Fruit fly (Drosophila melanogaster) whole organism, embryonic: Measurements from ENCODE around the gene Mtch.

Source experiments
- Atf3 ChIP-seq: fragments of 200-800 bp; sonication (Bioruptor generic); optimal IDR thresholded peaks from 3 replicates; lab custom pipeline; 2016; ENCODE audit warnings: missing biosample characterization, missing genetic modification characterization
- B-H2 ChIP-seq: fragments of 200-800 bp; sonication (Bioruptor generic); optimal IDR thresholded peaks from 2 replicates; lab custom pipeline; 2018; ENCODE audit warnings: missing biosample characterization, mild to moderate bottlenecking, missing genetic modification characterization
- Bdp1 ChIP-seq: fragments of 200-800 bp; sonication (Bioruptor generic); optimal IDR thresholded peaks from 3 replicates; lab custom pipeline; 2016; ENCODE audit warnings: missing biosample characterization, missing genetic modification characterization
- Bgb ChIP-seq: fragments of 200-800 bp; sonication (Bioruptor generic); IDR thresholded peaks from 2 replicates; pipeline ENCODE4 v1.3.6; 2022; ENCODE audit warnings: missing biosample characterization, missing genetic modification characterization; ENCODE audit not compliant: partially characterized antibody
- CG11723 ChIP-seq: fragments of 200-800 bp; sonication (Bioruptor generic); optimal IDR thresholded peaks from 2 replicates; lab custom pipeline; 2017; ENCODE audit warnings: missing biosample characterization, mild to moderate bottlenecking, missing genetic modification characterization
- CG12236 ChIP-seq: fragments of 200-800 bp; sonication (Bioruptor generic); optimal IDR thresholded peaks from 2 replicates; lab custom pipeline; 2016; ENCODE audit warnings: missing biosample characterization, missing genetic modification characterization
- CG1233 ChIP-seq: fragments of 200-800 bp; sonication (Bioruptor generic); optimal IDR thresholded peaks from 4 replicates; lab custom pipeline; 2018; ENCODE audit warnings: missing biosample characterization, mild to moderate bottlenecking, missing genetic modification characterization
- CG12659 ChIP-seq: fragments of 200-800 bp; sonication (Bioruptor generic); optimal IDR thresholded peaks from 3 replicates; lab custom pipeline; 2017; ENCODE audit warnings: mild to moderate bottlenecking, missing biosample characterization, missing genetic modification reagents, missing genetic modification characterization
- CG14014 ChIP-seq: fragments of 200-800 bp; sonication (Bioruptor generic); IDR thresholded peaks from 2 replicates; pipeline ENCODE4 v1.3.6; 2022; ENCODE audit warnings: missing biosample characterization, missing genetic modification characterization
- CG16779 ChIP-seq: fragments of 200-800 bp; sonication (Bioruptor generic); IDR thresholded peaks from 2 replicates; pipeline ENCODE4 v1.3.6; 2022; ENCODE audit warnings: missing biosample characterization, missing genetic modification characterization
- CG2678 ChIP-seq: fragments of 200-800 bp; sonication (Bioruptor generic); optimal IDR thresholded peaks from 3 replicates; lab custom pipeline; 2019; ENCODE audit warnings: missing biosample characterization, mild to moderate bottlenecking, missing genetic modification characterization, moderate library complexity
- CG3163 ChIP-seq: fragments of 200-800 bp; sonication (Bioruptor generic); optimal IDR thresholded peaks from 3 replicates; lab custom pipeline; 2016; ENCODE audit warnings: missing biosample characterization, missing genetic modification characterization
- CG32532 ChIP-seq: fragments of 200-800 bp; sonication (Bioruptor generic); IDR thresholded peaks from 2 replicates; pipeline ENCODE4 v1.3.6; 2022; ENCODE audit warnings: missing biosample characterization, missing genetic modification characterization
- CG6654 ChIP-seq: fragments of 200-800 bp; sonication (Bioruptor generic); optimal IDR thresholded peaks from 2 replicates; lab custom pipeline; 2017; ENCODE audit warnings: missing biosample characterization, mild to moderate bottlenecking, missing genetic modification characterization
- CG7372 ChIP-seq: fragments of 200-800 bp; sonication (Bioruptor generic); IDR thresholded peaks from 2 replicates; pipeline ENCODE4 v1.3.6; 2022; ENCODE audit warnings: missing biosample characterization, missing genetic modification characterization
- CG7928 ChIP-seq: fragments of 200-800 bp; sonication (Bioruptor generic); optimal IDR thresholded peaks from 2 replicates; lab custom pipeline; 2017; ENCODE audit warnings: missing biosample characterization, mild to moderate bottlenecking, missing genetic modification characterization
- Deaf1 ChIP-seq: fragments of 200-800 bp; optimal IDR thresholded peaks from 3 replicates; lab custom pipeline; 2019; ENCODE audit warnings: missing biosample characterization, mild to moderate bottlenecking, missing genetic modification characterization, moderate library complexity
- Dip3 ChIP-seq: fragments of 200-800 bp; sonication (Bioruptor generic); optimal IDR thresholded peaks from 3 replicates; lab custom pipeline; 2016; ENCODE audit warnings: missing biosample characterization, missing genetic modification characterization
- Fer1 ChIP-seq: fragments of 200-800 bp; sonication (Bioruptor generic); optimal IDR thresholded peaks from 2 replicates; lab custom pipeline; 2017; ENCODE audit warnings: missing biosample characterization, mild to moderate bottlenecking, missing genetic modification characterization
- Hr51 ChIP-seq, 2 experiments: fragments of 200-800 bp; sonication (Bioruptor generic); optimal IDR thresholded peaks; 2 replicates in 1 of 2; 3 replicates in 1 of 2; lab custom pipeline; 2016 to 2018; ENCODE audit warnings: missing biosample characterization in 2 of 2, missing genetic modification characterization in 2 of 2, mild to moderate bottlenecking in 1 of 2, moderate library complexity in 1 of 2
- Lim3 ChIP-seq: fragments of 200-800 bp; sonication (Bioruptor generic); IDR thresholded peaks from 2 replicates; pipeline ENCODE4 v1.3.6; 2022; ENCODE audit warnings: missing biosample characterization, missing genetic modification characterization
- MBD-R2 ChIP-seq: fragments of 200-800 bp; sonication (Bioruptor generic); IDR thresholded peaks from 2 replicates; pipeline ENCODE4 v1.3.6; 2022; ENCODE audit warnings: missing biosample characterization, missing genetic modification characterization
- MESR4 ChIP-seq: fragments of 200-800 bp; sonication (Bioruptor generic); optimal IDR thresholded peaks from 2 replicates; lab custom pipeline; 2018; ENCODE audit warnings: missing biosample characterization, mild to moderate bottlenecking, missing genetic modification characterization, moderate library complexity
- PHDP ChIP-seq: fragments of 200-800 bp; sonication (Bioruptor generic); optimal IDR thresholded peaks from 3 replicates; lab custom pipeline; 2018; ENCODE audit warnings: missing biosample characterization, mild to moderate bottlenecking, missing genetic modification characterization, moderate library complexity
- Scr ChIP-seq: fragments of 200-800 bp; sonication (Bioruptor generic); IDR thresholded peaks from 2 replicates; pipeline ENCODE4 v1.3.6; 2022; ENCODE audit warnings: missing biosample characterization, missing genetic modification characterization; ENCODE audit not compliant: partially characterized antibody
- ac ChIP-seq: fragments of 200-800 bp; sonication (Bioruptor generic); optimal IDR thresholded peaks from 3 replicates; lab custom pipeline; 2017; ENCODE audit warnings: missing biosample characterization, mild to moderate bottlenecking, missing genetic modification characterization
- al ChIP-seq: fragments of 200-800 bp; sonication (Bioruptor generic); IDR thresholded peaks from 2 replicates; pipeline ENCODE4 v1.3.6; 2022; ENCODE audit warnings: missing biosample characterization, missing genetic modification characterization
- corto ChIP-seq: fragments of 200-800 bp; sonication (Bioruptor generic); optimal IDR thresholded peaks from 2 replicates; lab custom pipeline; 2016; ENCODE audit warnings: missing biosample characterization, mild to moderate bottlenecking, missing genetic modification characterization, moderate library complexity
- en ChIP-seq: fragments of 200-800 bp; sonication (Bioruptor generic); optimal IDR thresholded peaks from 2 replicates; lab custom pipeline; 2016; ENCODE audit warnings: missing biosample characterization, missing genetic modification characterization
- fd64A ChIP-seq: fragments of 200-800 bp; sonication (Bioruptor generic); optimal IDR thresholded peaks from 3 replicates; lab custom pipeline; 2018; ENCODE audit warnings: missing biosample characterization, mild to moderate bottlenecking, missing genetic modification characterization
- ftz-f1 ChIP-seq: fragments of 200-800 bp; sonication (Bioruptor generic); optimal IDR thresholded peaks from 2 replicates; lab custom pipeline; 2016; ENCODE audit warnings: missing biosample characterization, missing genetic modification characterization
- h ChIP-seq: fragments of >200 bp; optimal IDR thresholded peaks from 2 replicates; lab custom pipeline; 2017
- her ChIP-seq: fragments of 200-800 bp; sonication (Bioruptor generic); optimal IDR thresholded peaks from 2 replicates; lab custom pipeline; 2016; ENCODE audit warnings: missing biosample characterization, missing genetic modification characterization
- hth ChIP-seq: fragments of >200 bp; optimal IDR thresholded peaks from 2 replicates; lab custom pipeline; 2017; ENCODE audit warnings: inconsistent platforms
- kni ChIP-seq: fragments of 200-800 bp; sonication (Bioruptor generic); optimal IDR thresholded peaks from 3 replicates; lab custom pipeline; 2017; ENCODE audit warnings: mild to moderate bottlenecking, missing biosample characterization, missing genetic modification reagents, missing genetic modification characterization
- lbe ChIP-seq: fragments of 200-800 bp; sonication (Bioruptor generic); optimal IDR thresholded peaks from 2 replicates; lab custom pipeline; 2016; ENCODE audit warnings: missing biosample characterization, mild to moderate bottlenecking, missing genetic modification characterization
- lov ChIP-seq, 2 experiments: fragments of 200-800 bp in 1 of 2; fragments of >200 bp in 1 of 2; sonication (Bioruptor generic) in 1 of 2; IDR thresholded peaks in 1 of 2; optimal IDR thresholded peaks in 1 of 2; 2 replicates in 1 of 2; 3 replicates in 1 of 2; pipeline versions ENCODE4 v1.3.6 to Lab custom; 2017 to 2022; ENCODE audit warnings: missing biosample characterization in 1 of 2, missing genetic modification characterization in 1 of 2
- nau ChIP-seq: fragments of 200-800 bp; sonication (Bioruptor generic); optimal IDR thresholded peaks from 3 replicates; lab custom pipeline; 2017; ENCODE audit warnings: missing biosample characterization, mild to moderate bottlenecking, missing genetic modification characterization, missing genetic modification reagents
- odd ChIP-seq: fragments of 200-800 bp; sonication (Bioruptor generic); optimal IDR thresholded peaks from 2 replicates; lab custom pipeline; 2017; ENCODE audit warnings: missing biosample characterization, mild to moderate bottlenecking, missing genetic modification characterization
- pnt ChIP-seq: fragments of 200-800 bp; sonication (Bioruptor generic); optimal IDR thresholded peaks from 3 replicates; lab custom pipeline; 2016; ENCODE audit warnings: missing biosample characterization, missing genetic modification characterization
- pzg ChIP-seq: fragments of 200-800 bp; sonication (Bioruptor generic); optimal IDR thresholded peaks from 3 replicates; lab custom pipeline; 2018; ENCODE audit warnings: missing biosample characterization, mild to moderate bottlenecking, missing genetic modification characterization, moderate library complexity
- ranshi ChIP-seq: fragments of 200-800 bp; sonication (Bioruptor generic); IDR thresholded peaks from 2 replicates; pipeline ENCODE4 v1.3.6; 2022; ENCODE audit warnings: missing biosample characterization, missing genetic modification characterization
- repo ChIP-seq: fragments of 200-800 bp; sonication (Bioruptor generic); optimal IDR thresholded peaks from 2 replicates; lab custom pipeline; 2016; ENCODE audit warnings: missing biosample characterization, missing genetic modification characterization
- scrt ChIP-seq: fragments of 200-800 bp; sonication (Bioruptor generic); optimal IDR thresholded peaks from 2 replicates; lab custom pipeline; 2018; ENCODE audit warnings: missing biosample characterization, mild to moderate bottlenecking, missing genetic modification characterization, moderate library complexity
- sens-2 ChIP-seq: fragments of 200-800 bp; sonication (Bioruptor generic); IDR thresholded peaks from 2 replicates; pipeline ENCODE4 v1.3.6; 2022; ENCODE audit warnings: missing biosample characterization, missing genetic modification characterization
- sob ChIP-seq: fragments of 200-800 bp; sonication (Bioruptor generic); IDR thresholded peaks from 2 replicates; pipeline ENCODE4 v1.3.6; 2022; ENCODE audit warnings: missing biosample characterization, missing genetic modification characterization
- stwl ChIP-seq: fragments of 200-800 bp; sonication (Bioruptor generic); optimal IDR thresholded peaks from 3 replicates; lab custom pipeline; 2018; ENCODE audit warnings: missing biosample characterization, mild to moderate bottlenecking, missing genetic modification characterization, moderate library complexity
- tll ChIP-seq, 2 experiments: fragments of 200-800 bp in 1 of 2; fragments of >200 bp in 1 of 2; sonication (Bioruptor generic) in 1 of 2; optimal IDR thresholded peaks; 2 replicates each; lab custom pipeline; 2017 to 2019; ENCODE audit warnings: missing biosample characterization in 2 of 2, missing genetic modification characterization in 2 of 2, mild to moderate bottlenecking in 1 of 2, moderate library complexity in 1 of 2
- ttk ChIP-seq: fragments of 200-800 bp; sonication (Bioruptor generic); IDR thresholded peaks from 2 replicates; pipeline ENCODE4 v2.1.2; 2022; ENCODE audit warnings: missing biosample characterization, missing genetic modification characterization
- vnd ChIP-seq: fragments of 200-800 bp; sonication (Bioruptor generic); IDR thresholded peaks from 3 replicates; pipeline ENCODE4 v1.3.6; 2022; ENCODE audit warnings: missing biosample characterization, missing genetic modification characterization; ENCODE audit not compliant: partially characterized antibody

Gene Mtch

dm6 chr3L:205723-206284 lies 21.4 kb downstream of the Mtch start, which contains the start of the genes Gk1 and CG13876 (continued):
- TF ChIP-seq Bgb (GFP tag; lab: Robert Waterston, UW) (no peak), corto (GFP tag; lab: Kevin White, UChicago) (peak; percentile 94), kni (GFP tag; lab: Kevin White, UChicago) (peak; percentile 89), ftz-f1 (GFP tag; lab: Kevin White, UChicago) (no peak), vnd (no peak), repo (GFP tag; lab: Kevin White, UChicago) (no peak), Bdp1 (GFP tag; lab: Kevin White, UChicago) (peak; percentile 48), fd64A (GFP tag; lab: Kevin White, UChicago) (peak; percentile 87), CG14014 (peak; percentile 96), CG6654 (GFP tag; lab: Kevin White, UChicago) (peak; percentile 66), MESR4 (GFP tag; lab: Kevin White, UChicago) (peak; percentile 48), al (GFP tag; lab: Robert Waterston, UW) (peak; percentile 89), ranshi (GFP tag; lab: Robert Waterston, UW) (peak; percentile 94), CG11723 (GFP tag; lab: Kevin White, UChicago) (no peak), CG3163 (GFP tag; lab: Kevin White, UChicago) (no peak), MBD-R2 (peak; percentile 94), PHDP (tag; lab: Kevin White, UChicago) (peak; percentile 99), CG7928 (peak; percentile 75), sens-2 (GFP tag; lab: Robert Waterston, UW) (peak; percentile 84), Lim3 (GFP tag; lab: Robert Waterston, UW) (peak; percentile 29; the same call in 1 of the 2 replicates), her (GFP tag; lab: Kevin White, UChicago) (peak; percentile 47), lbe (GFP tag; lab: Kevin White, UChicago) (peak; percentile 93), CG16779 (peak; percentile 83), en (no peak), Hr51 (GFP tag; optimal IDR thresholded peaks at IDR 0.05; lab: Kevin White, UChicago) (peak; percentile 39 to 98), CG12659 (GFP tag; lab: Kevin White, UChicago) (peak; percentile 98), Deaf1 (tag; lab: Kevin White, UChicago) (peak; percentile 85), pzg (GFP tag; lab: Kevin White, UChicago) (peak; percentile 56), CG12236 (GFP tag; lab: Kevin White, UChicago) (no peak), odd (GFP tag; lab: Kevin White, UChicago) (peak; percentile 93), Dip3 (GFP tag; lab: Kevin White, UChicago) (peak; percentile 45), nau (GFP tag; lab: Kevin White, UChicago) (no peak), CG2678 (tag; lab: Kevin White, UChicago) (peak; percentile 98), sob (peak; percentile 95), CG32532 (GFP tag; lab: Robert Waterston, UW) (peak; percentile 97), scrt (GFP tag; lab: Kevin White, UChicago) (peak; percentile 93), B-H2 (GFP tag; lab: Kevin White, UChicago) (peak; percentile 97), stwl (tag; lab: Kevin White, UChicago) (peak; percentile 74), tll (GFP tag; optimal IDR thresholded peaks at IDR 0.05; lab: Kevin White, UChicago) (peak in 1 of 2 experiments; percentile 62), ttk (peak; percentile 93), CG1233 (GFP tag; lab: Kevin White, UChicago) (peak; percentile 94), Scr (no peak), lov (optimal IDR thresholded peaks at IDR 0.05; lab: Kevin White, UChicago) (no peak), lov (GFP tag; IDR thresholded peaks at IDR 0.05; lab: Robert Waterston, UW) (peak; percentile 91), pnt (GFP tag; lab: Kevin White, UChicago) (no peak), Atf3 (GFP tag; lab: Kevin White, UChicago) (no peak), hth (no peak), Fer1 (GFP tag; lab: Kevin White, UChicago) (peak; percentile 98), ac (GFP tag; lab: Kevin White, UChicago) (peak; percentile 76), h (no peak), CG7372 (GFP tag; lab: Robert Waterston, UW) (peak; percentile 93)
